Fruit fly (Drosophila melanogaster): ENCODE results near the gene CG18558.

Gene CG18558

DNA sequence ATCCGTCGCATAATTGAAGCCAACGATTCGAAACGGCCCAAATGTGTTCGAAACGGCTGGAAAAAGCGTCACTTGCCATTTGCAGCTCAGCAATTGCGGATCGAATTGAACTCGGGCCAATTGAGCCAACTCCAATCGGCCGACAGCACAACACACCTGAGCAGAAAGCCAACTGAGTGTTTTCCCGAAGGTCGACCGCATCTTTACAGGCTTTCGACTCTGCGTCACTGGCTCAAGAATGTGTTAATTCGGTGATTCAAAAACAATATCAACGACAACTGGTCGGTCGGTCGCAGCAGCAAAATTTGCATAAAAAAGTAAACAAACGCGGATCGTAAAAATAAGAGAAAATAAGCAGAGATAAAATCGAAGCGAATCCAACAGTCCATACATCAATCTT lies 4.0 kb downstream of the CG18558 start:
- TF ChIP-seq pan (optimal IDR thresholded peaks at IDR 0.05) (no peak), psq (optimal IDR thresholded peaks at IDR 0.05) (no peak), Dll (optimal IDR thresholded peaks at IDR 0.05) (no peak), usp (GFP tag; optimal IDR thresholded peaks at IDR 0.05) (no peak), EcR (GFP tag; optimal IDR thresholded peaks at IDR 0.05) (no peak), CG8478 (optimal IDR thresholded peaks at IDR 0.05) (no peak)

DNA sequence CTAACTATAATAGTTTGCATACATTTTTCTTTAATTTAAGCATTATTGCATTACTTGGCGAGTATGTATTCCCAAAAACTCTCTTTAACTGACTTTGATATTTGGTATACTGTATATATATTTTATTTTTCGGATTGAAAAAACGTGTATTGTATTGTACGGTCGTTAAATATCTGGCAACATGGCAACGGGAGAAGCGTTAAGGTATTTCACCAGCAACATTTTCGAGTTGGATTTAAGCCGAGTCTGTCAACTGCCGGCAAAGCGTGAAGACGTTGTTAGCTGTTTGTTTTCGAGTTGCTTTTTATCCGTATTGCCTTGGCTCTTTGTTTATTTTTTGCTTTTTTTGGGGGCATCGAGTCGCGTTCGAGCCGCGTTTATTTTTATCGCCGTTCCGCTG lies 4.5 kb downstream of the CG18558 start, which contains the start of gene CG2975:
Gene CG2975, plus strand, starts transcription at position 275 of the 400 bp plus-strand sequence.
- TF ChIP-seq EcR (GFP tag; optimal IDR thresholded peaks at IDR 0.05), result no peak
- no peak for TF ChIP-seq psq (optimal IDR thresholded peaks at IDR 0.05)
- TF ChIP-seq usp (GFP tag; optimal IDR thresholded peaks at IDR 0.05), result no peak
- no peak for TF ChIP-seq Dll (optimal IDR thresholded peaks at IDR 0.05)

DNA sequence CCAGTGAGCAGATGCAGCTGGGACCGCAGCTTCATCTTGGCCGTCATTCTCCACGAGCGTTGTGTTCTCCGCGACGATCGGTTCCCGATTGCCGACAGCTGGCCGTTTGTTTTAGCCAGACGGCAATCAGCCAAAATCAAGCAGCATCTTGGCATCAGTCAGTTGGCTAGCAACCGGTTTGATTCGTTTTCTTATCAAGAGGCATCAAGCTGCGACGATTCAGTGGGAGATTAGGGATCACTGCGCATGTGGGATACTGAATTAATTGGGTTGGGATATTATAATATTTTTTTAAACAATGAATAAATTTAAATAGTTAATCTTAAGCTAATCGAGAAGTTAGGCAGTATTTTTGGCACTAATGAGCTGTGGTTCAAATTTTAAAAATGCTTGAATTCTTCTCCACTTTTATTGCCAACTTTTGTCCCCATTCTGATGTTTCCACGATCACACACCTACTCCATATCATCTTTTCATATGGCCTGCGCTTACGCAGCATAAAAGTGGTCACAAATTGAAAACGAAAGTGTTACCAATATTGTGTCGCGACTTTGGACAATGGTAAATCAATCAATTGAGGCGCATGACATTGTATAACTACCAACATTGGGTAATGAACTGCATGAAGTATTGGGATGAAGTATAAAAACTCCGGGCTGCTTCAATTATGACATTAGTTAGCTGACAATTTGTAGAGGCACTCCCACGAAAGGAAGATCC lies 6.4 kb downstream of the CG18558 start, which contains the start of the genes CG3119 and Cpr23B:
Gene CG3119, minus strand, starts transcription at position 92 of the 720 bp plus-strand sequence.
Gene Cpr23B, plus strand, starts transcription at position 670 of the 720 bp plus-strand sequence.
- no peak for TF ChIP-seq pan (optimal IDR thresholded peaks at IDR 0.05)
- TF ChIP-seq psq (optimal IDR thresholded peaks at IDR 0.05), result no peak
- TF ChIP-seq Dll (optimal IDR thresholded peaks at IDR 0.05), result no peak
- no peak for TF ChIP-seq CG8478 (optimal IDR thresholded peaks at IDR 0.05)
- TF ChIP-seq EcR (GFP tag; optimal IDR thresholded peaks at IDR 0.05), result no peak
- TF ChIP-seq usp (GFP tag; optimal IDR thresholded peaks at IDR 0.05), result no peak

DNA sequence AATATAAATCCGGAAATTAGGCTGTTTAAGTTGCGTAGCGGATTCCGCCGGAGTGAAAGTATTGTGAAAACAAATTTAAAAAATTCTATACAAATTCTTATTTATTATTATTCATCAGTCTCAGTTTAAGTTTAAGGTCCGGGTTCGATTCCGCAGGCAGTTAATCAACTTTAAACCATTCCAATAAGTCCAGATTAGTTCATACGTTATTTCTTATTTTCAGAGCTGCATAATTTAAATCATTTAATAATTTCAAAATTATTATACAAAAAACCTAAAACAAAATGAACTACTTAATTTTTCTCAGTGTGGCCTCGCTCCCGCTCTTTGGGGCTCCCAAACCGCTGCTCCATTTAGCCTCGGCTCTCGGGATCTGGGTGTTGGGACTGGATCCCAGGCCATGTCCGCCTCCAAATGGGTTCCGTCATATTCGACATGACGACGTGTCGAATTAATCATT lies 13.9 kb downstream of the CG18558 start:
- TF ChIP-seq Dll (optimal IDR thresholded peaks at IDR 0.05) (peak; percentile 36), EcR (GFP tag; optimal IDR thresholded peaks at IDR 0.05) (no peak)

- TF ChIP-seq Dll (optimal IDR thresholded peaks at IDR 0.05) (no peak), EcR (GFP tag; optimal IDR thresholded peaks at IDR 0.05) (no peak), CG8478 (optimal IDR thresholded peaks at IDR 0.05) (no peak), pan (optimal IDR thresholded peaks at IDR 0.05) (no peak), usp (GFP tag; optimal IDR thresholded peaks at IDR 0.05) (no peak), psq (optimal IDR thresholded peaks at IDR 0.05) (no peak)
Measured at dm6 chr2L:2829637-2830340, 14.5 kb downstream of the CG18558 start, which contains the start of gene Duox. Gene Duox (minus strand): TSS chr2L:2830248.

- TF ChIP-seq EcR (GFP tag; optimal IDR thresholded peaks at IDR 0.05) (no peak), pan (optimal IDR thresholded peaks at IDR 0.05) (no peak), Dll (optimal IDR thresholded peaks at IDR 0.05) (no peak), CG8478 (optimal IDR thresholded peaks at IDR 0.05) (no peak), usp (GFP tag; optimal IDR thresholded peaks at IDR 0.05) (no peak), psq (optimal IDR thresholded peaks at IDR 0.05) (no peak)
Measured at dm6 chr2L:2825406-2825805, 18.9 kb downstream of the CG18558 start, which contains the start of gene CG3123. Gene CG3123 (minus strand): TSS chr2L:2825506.

dm6 chr2L:2815673-2816072 lies 28.6 kb downstream of the CG18558 start, which contains the start of gene G6P:
Gene G6P (minus strand): TSS chr2L:2815760.
- TF ChIP-seq pan (optimal IDR thresholded peaks at IDR 0.05) (no peak), EcR (GFP tag; optimal IDR thresholded peaks at IDR 0.05) (no peak), Dll (optimal IDR thresholded peaks at IDR 0.05) (no peak), psq (optimal IDR thresholded peaks at IDR 0.05) (no peak), usp (GFP tag; optimal IDR thresholded peaks at IDR 0.05) (no peak)

- TF ChIP-seq Dll (optimal IDR thresholded peaks at IDR 0.05) (no peak), usp (GFP tag; optimal IDR thresholded peaks at IDR 0.05) (no peak)
Measured at dm6 chr2L:2812137-2812536, 32.2 kb downstream of the CG18558 start, which contains the start of gene CG2964. Gene CG2964 (plus strand): TSS chr2L:2812437.

DNA sequence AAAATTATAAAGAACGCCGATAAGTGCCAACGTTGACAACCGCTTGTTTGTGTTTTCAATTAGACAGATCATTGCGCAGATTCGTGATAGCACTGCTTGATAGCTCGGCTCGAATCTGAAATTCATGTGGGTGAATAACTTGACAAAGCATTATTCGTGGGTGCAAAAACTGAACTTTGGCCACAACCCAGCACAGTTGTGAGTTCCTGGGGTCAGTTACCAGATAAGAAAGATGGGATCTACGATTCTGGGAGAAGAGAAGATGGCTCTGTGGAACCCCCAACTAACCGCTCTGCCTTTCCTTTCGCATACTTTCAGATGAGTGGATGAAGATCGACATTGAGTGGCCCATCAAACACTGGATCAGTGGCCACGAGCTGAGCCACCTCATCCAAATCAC lies 33.5 kb downstream of the CG18558 start:
- no peak for TF ChIP-seq usp (GFP tag; optimal IDR thresholded peaks at IDR 0.05)

- TF ChIP-seq pan (optimal IDR thresholded peaks at IDR 0.05) (no peak), EcR (GFP tag; optimal IDR thresholded peaks at IDR 0.05) (no peak), usp (GFP tag; optimal IDR thresholded peaks at IDR 0.05) (no peak), CG8478 (optimal IDR thresholded peaks at IDR 0.05) (no peak), psq (optimal IDR thresholded peaks at IDR 0.05) (no peak), Dll (optimal IDR thresholded peaks at IDR 0.05) (no peak)
Measured at dm6 chr2L:2808038-2808699, 36.1 kb downstream of the CG18558 start.

- TF ChIP-seq usp (GFP tag; optimal IDR thresholded peaks at IDR 0.05), result no peak
- TF ChIP-seq psq (optimal IDR thresholded peaks at IDR 0.05), result no peak
- no peak for TF ChIP-seq CG8478 (optimal IDR thresholded peaks at IDR 0.05)
- TF ChIP-seq pan (optimal IDR thresholded peaks at IDR 0.05), result no peak
- TF ChIP-seq EcR (GFP tag; optimal IDR thresholded peaks at IDR 0.05), result no peak
- no peak for TF ChIP-seq Dll (optimal IDR thresholded peaks at IDR 0.05)
Measured at dm6 chr2L:2807597-2807996, 36.7 kb downstream of the CG18558 start.

- TF ChIP-seq usp (GFP tag; optimal IDR thresholded peaks at IDR 0.05) (no peak), Dll (optimal IDR thresholded peaks at IDR 0.05) (peak; percentile 49)
Measured at dm6 chr2L:2806190-2806763, 38.0 kb downstream of the CG18558 start.
